Fruit fly (Drosophila melanogaster) whole organism, embryonic: ENCODE data around the gene CG18808.
A peak's percentile ranks its signal among the peaks of the same experiment; 100 is the strongest.

Experiments used
- Antp ChIP-seq: fragments of 200-800 bp; sonication (Bioruptor generic); optimal IDR thresholded peaks from 3 replicates; lab custom pipeline; 2016; ENCODE audit warnings: missing biosample characterization, missing genetic modification characterization
- CG10366 ChIP-seq: fragments of 200-800 bp; sonication (Bioruptor generic); IDR thresholded peaks from 2 replicates; pipeline ENCODE4 v1.3.6; 2022; ENCODE audit warnings: missing biosample characterization, missing genetic modification characterization
- CG10959 ChIP-seq: fragments of 200-800 bp; sonication (Bioruptor generic); IDR thresholded peaks from 2 replicates; pipeline ENCODE4 v1.3.6; 2022; ENCODE audit warnings: missing biosample characterization, missing genetic modification characterization
- CG1233 ChIP-seq: fragments of 200-800 bp; sonication (Bioruptor generic); optimal IDR thresholded peaks from 4 replicates; lab custom pipeline; 2018; ENCODE audit warnings: missing biosample characterization, mild to moderate bottlenecking, missing genetic modification characterization
- CG12391 ChIP-seq: fragments of 200-800 bp; sonication (Bioruptor generic); optimal IDR thresholded peaks from 3 replicates; lab custom pipeline; 2018; ENCODE audit warnings: missing biosample characterization, mild to moderate bottlenecking, missing genetic modification characterization, moderate library complexity
- CG12769 ChIP-seq: fragments of 200-800 bp; sonication (Bioruptor generic); optimal IDR thresholded peaks from 2 replicates; lab custom pipeline; 2019; ENCODE audit warnings: missing biosample characterization, mild to moderate bottlenecking, missing genetic modification characterization, moderate library complexity
- CG14710 ChIP-seq: fragments of 200-800 bp; sonication (Bioruptor generic); optimal IDR thresholded peaks from 3 replicates; lab custom pipeline; 2019; ENCODE audit warnings: missing biosample characterization, mild to moderate bottlenecking, missing genetic modification characterization, moderate library complexity
- CG15269 ChIP-seq: fragments of 200-800 bp; sonication (Bioruptor generic); optimal IDR thresholded peaks from 2 replicates; lab custom pipeline; 2018; ENCODE audit warnings: missing biosample characterization, mild to moderate bottlenecking, missing genetic modification characterization, moderate library complexity
- CG17829 ChIP-seq: fragments of 200-800 bp; optimal IDR thresholded peaks from 2 replicates; lab custom pipeline; 2019; ENCODE audit warnings: missing biosample characterization, mild to moderate bottlenecking, missing genetic modification characterization, moderate library complexity
- CG18599 ChIP-seq: fragments of 200-800 bp; sonication (Bioruptor generic); optimal IDR thresholded peaks from 3 replicates; lab custom pipeline; 2017; ENCODE audit warnings: missing biosample characterization, missing genetic modification characterization, mild to moderate bottlenecking, moderate library complexity, missing genetic modification reagents
- CG2116 ChIP-seq: fragments of 200-800 bp; sonication (Bioruptor generic); optimal IDR thresholded peaks from 3 replicates; lab custom pipeline; 2018; ENCODE audit warnings: missing biosample characterization, mild to moderate bottlenecking, missing genetic modification characterization
- CG2199 ChIP-seq: fragments of 200-800 bp; sonication (Bioruptor generic); IDR thresholded peaks from 3 replicates; pipeline ENCODE4 v1.3.6; 2022; ENCODE audit warnings: missing biosample characterization, missing genetic modification characterization
- CG33557 ChIP-seq: fragments of 200-800 bp; sonication (Bioruptor generic); optimal IDR thresholded peaks from 2 replicates; lab custom pipeline; 2019; ENCODE audit warnings: missing biosample characterization, mild to moderate bottlenecking, missing genetic modification characterization, moderate library complexity
- CG34422 ChIP-seq: fragments of 200-800 bp; sonication (Bioruptor generic); IDR thresholded peaks from 3 replicates; pipeline ENCODE4 v1.3.6; 2022; ENCODE audit warnings: missing biosample characterization, missing genetic modification characterization
- CG4404 ChIP-seq: fragments of 200-800 bp; sonication (Bioruptor generic); IDR thresholded peaks from 2 replicates; pipeline ENCODE4 v1.3.6; 2022; ENCODE audit warnings: missing biosample characterization, missing genetic modification characterization
- CG4617 ChIP-seq: fragments of 200-800 bp; sonication (Bioruptor generic); optimal IDR thresholded peaks from 3 replicates; lab custom pipeline; 2016; ENCODE audit warnings: missing biosample characterization, missing genetic modification characterization, borderline replicate concordance
- CG6654 ChIP-seq: fragments of 200-800 bp; sonication (Bioruptor generic); optimal IDR thresholded peaks from 2 replicates; lab custom pipeline; 2017; ENCODE audit warnings: missing biosample characterization, mild to moderate bottlenecking, missing genetic modification characterization
- CG8478 ChIP-seq: fragments of >200 bp; optimal IDR thresholded peaks from 2 replicates; lab custom pipeline; 2018
- Chrac-16 ChIP-seq: fragments of 200-800 bp; sonication (Bioruptor generic); optimal IDR thresholded peaks from 3 replicates; lab custom pipeline; 2016; ENCODE audit warnings: missing biosample characterization, missing genetic modification characterization
- Dad ChIP-seq: fragments of 200-800 bp; sonication (Bioruptor generic); optimal IDR thresholded peaks from 3 replicates; lab custom pipeline; 2016; ENCODE audit warnings: missing biosample characterization, missing genetic modification characterization
- Fer1 ChIP-seq: fragments of 200-800 bp; sonication (Bioruptor generic); optimal IDR thresholded peaks from 2 replicates; lab custom pipeline; 2017; ENCODE audit warnings: missing biosample characterization, mild to moderate bottlenecking, missing genetic modification characterization
- Hey ChIP-seq: fragments of 200-800 bp; sonication (Bioruptor generic); optimal IDR thresholded peaks from 3 replicates; lab custom pipeline; 2018; ENCODE audit warnings: missing biosample characterization, mild to moderate bottlenecking, missing genetic modification characterization
- Jarid2 ChIP-seq: fragments of 200-800 bp; sonication (Bioruptor generic); optimal IDR thresholded peaks from 3 replicates; lab custom pipeline; 2017; ENCODE audit warnings: mild to moderate bottlenecking, missing biosample characterization, missing genetic modification reagents, missing genetic modification characterization
- Lim3 ChIP-seq: fragments of 200-800 bp; sonication (Bioruptor generic); IDR thresholded peaks from 2 replicates; pipeline ENCODE4 v1.3.6; 2022; ENCODE audit warnings: missing biosample characterization, missing genetic modification characterization
- NC2β ChIP-seq: fragments of 200-800 bp; sonication (Bioruptor generic); optimal IDR thresholded peaks from 2 replicates; lab custom pipeline; 2016; ENCODE audit warnings: missing biosample characterization, missing genetic modification characterization
- Oli ChIP-seq: fragments of 200-800 bp; sonication (Bioruptor generic); optimal IDR thresholded peaks from 2 replicates; lab custom pipeline; 2018; ENCODE audit warnings: missing biosample characterization, mild to moderate bottlenecking, missing genetic modification characterization, moderate library complexity
- Sox102F ChIP-seq: fragments of 200-800 bp; sonication (Bioruptor generic); optimal IDR thresholded peaks from 2 replicates; lab custom pipeline; 2018; ENCODE audit warnings: missing biosample characterization, mild to moderate bottlenecking, missing genetic modification characterization, moderate library complexity
- Ssrp ChIP-seq: fragments of 200-800 bp; sonication (Bioruptor generic); optimal IDR thresholded peaks from 2 replicates; lab custom pipeline; 2018; ENCODE audit warnings: missing biosample characterization, mild to moderate bottlenecking, missing genetic modification characterization, moderate library complexity
- ase ChIP-seq: fragments of 200-800 bp; sonication (Bioruptor generic); IDR thresholded peaks from 3 replicates; pipeline ENCODE4 v1.3.6; 2022; ENCODE audit warnings: missing biosample characterization, missing genetic modification characterization
- bbx ChIP-seq: fragments of 200-800 bp; sonication (Bioruptor generic); IDR thresholded peaks from 2 replicates; pipeline ENCODE4 v1.3.6; 2022; ENCODE audit warnings: missing biosample characterization, missing genetic modification characterization; ENCODE audit not compliant: partially characterized antibody
- cato ChIP-seq: fragments of 200-800 bp; sonication (Bioruptor generic); optimal IDR thresholded peaks from 2 replicates; lab custom pipeline; 2016; ENCODE audit warnings: missing biosample characterization, missing genetic modification characterization, borderline replicate concordance
- chm ChIP-seq: fragments of 200-800 bp; sonication (Bioruptor generic); IDR thresholded peaks from 2 replicates; pipeline ENCODE4 v1.3.6; 2022; ENCODE audit warnings: missing biosample characterization, missing genetic modification characterization
- crol ChIP-seq: fragments of 200-800 bp; sonication (Bioruptor generic); IDR thresholded peaks from 2 replicates; pipeline ENCODE4 v1.3.6; 2022; ENCODE audit warnings: missing biosample characterization, missing genetic modification characterization
- danr ChIP-seq: fragments of 200-800 bp; sonication (Bioruptor generic); IDR thresholded peaks from 2 replicates; pipeline ENCODE4 v1.3.6; 2022; ENCODE audit warnings: missing biosample characterization, missing genetic modification characterization
- disco-r ChIP-seq: fragments of 200-800 bp; sonication (Bioruptor generic); optimal IDR thresholded peaks from 2 replicates; lab custom pipeline; 2016; ENCODE audit warnings: missing biosample characterization, missing genetic modification characterization
- en ChIP-seq: fragments of 200-800 bp; sonication (Bioruptor generic); optimal IDR thresholded peaks from 2 replicates; lab custom pipeline; 2016; ENCODE audit warnings: missing biosample characterization, missing genetic modification characterization
- fd3F ChIP-seq: fragments of 200-800 bp; sonication (Bioruptor generic); optimal IDR thresholded peaks from 2 replicates; lab custom pipeline; 2018; ENCODE audit warnings: missing biosample characterization, mild to moderate bottlenecking, missing genetic modification characterization, moderate library complexity
- fu2 ChIP-seq: fragments of 200-800 bp; sonication (Bioruptor generic); optimal IDR thresholded peaks from 2 replicates; lab custom pipeline; 2016; ENCODE audit warnings: missing biosample characterization, missing genetic modification characterization
- gcm2 ChIP-seq: fragments of 200-800 bp; sonication (Bioruptor generic); optimal IDR thresholded peaks from 2 replicates; lab custom pipeline; 2016; ENCODE audit warnings: missing biosample characterization, missing genetic modification characterization
- gsb-n ChIP-seq: fragments of 200-800 bp; sonication (Bioruptor generic); optimal IDR thresholded peaks from 3 replicates; lab custom pipeline; 2018; ENCODE audit warnings: missing biosample characterization, mild to moderate bottlenecking, missing genetic modification characterization
- kay ChIP-seq: fragments of 200-800 bp; sonication (Bioruptor generic); optimal IDR thresholded peaks from 2 replicates; lab custom pipeline; 2016; ENCODE audit warnings: missing biosample characterization, missing genetic modification characterization
- knrl ChIP-seq: fragments of 200-800 bp; sonication (Bioruptor generic); IDR thresholded peaks from 3 replicates; pipeline ENCODE4 v1.3.6; 2022; ENCODE audit warnings: missing biosample characterization, missing genetic modification characterization; ENCODE audit not compliant: partially characterized antibody
- lilli ChIP-seq: fragments of 200-800 bp; sonication (Bioruptor generic); optimal IDR thresholded peaks from 3 replicates; lab custom pipeline; 2016; ENCODE audit warnings: missing biosample characterization, missing genetic modification characterization
- odd ChIP-seq: fragments of 200-800 bp; sonication (Bioruptor generic); optimal IDR thresholded peaks from 2 replicates; lab custom pipeline; 2017; ENCODE audit warnings: missing biosample characterization, mild to moderate bottlenecking, missing genetic modification characterization
- row ChIP-seq: fragments of 200-800 bp; sonication (Bioruptor generic); IDR thresholded peaks from 3 replicates; pipeline ENCODE4 v1.3.6; 2022; ENCODE audit warnings: missing biosample characterization, missing genetic modification characterization
- sd ChIP-seq: fragments of 200-800 bp; sonication (Bioruptor generic); optimal IDR thresholded peaks from 3 replicates; lab custom pipeline; 2018; ENCODE audit warnings: missing biosample characterization, mild to moderate bottlenecking, missing genetic modification characterization, moderate library complexity
- sima ChIP-seq: fragments of 200-800 bp; sonication (Bioruptor generic); optimal IDR thresholded peaks from 2 replicates; lab custom pipeline; 2016; ENCODE audit warnings: missing biosample characterization, missing genetic modification characterization
- ttk ChIP-seq: fragments of 200-800 bp; sonication (Bioruptor generic); IDR thresholded peaks from 2 replicates; pipeline ENCODE4 v2.1.2; 2022; ENCODE audit warnings: missing biosample characterization, missing genetic modification characterization
- wek ChIP-seq: fragments of 200-800 bp; sonication (Bioruptor generic); optimal IDR thresholded peaks from 3 replicates; lab custom pipeline; 2018; ENCODE audit warnings: missing biosample characterization, mild to moderate bottlenecking, missing genetic modification characterization, moderate library complexity
- zen2 ChIP-seq: fragments of 200-800 bp; sonication (Bioruptor generic); IDR thresholded peaks from 3 replicates; pipeline ENCODE4 v1.3.6; 2022; ENCODE audit warnings: missing biosample characterization, missing genetic modification characterization; ENCODE audit not compliant: partially characterized antibody
- zfh1 ChIP-seq: fragments of 200-800 bp; sonication (Bioruptor generic); IDR thresholded peaks from 3 replicates; pipeline ENCODE4 v1.3.6; 2022; ENCODE audit warnings: missing biosample characterization, missing genetic modification characterization

CG18808 gene

DNA sequence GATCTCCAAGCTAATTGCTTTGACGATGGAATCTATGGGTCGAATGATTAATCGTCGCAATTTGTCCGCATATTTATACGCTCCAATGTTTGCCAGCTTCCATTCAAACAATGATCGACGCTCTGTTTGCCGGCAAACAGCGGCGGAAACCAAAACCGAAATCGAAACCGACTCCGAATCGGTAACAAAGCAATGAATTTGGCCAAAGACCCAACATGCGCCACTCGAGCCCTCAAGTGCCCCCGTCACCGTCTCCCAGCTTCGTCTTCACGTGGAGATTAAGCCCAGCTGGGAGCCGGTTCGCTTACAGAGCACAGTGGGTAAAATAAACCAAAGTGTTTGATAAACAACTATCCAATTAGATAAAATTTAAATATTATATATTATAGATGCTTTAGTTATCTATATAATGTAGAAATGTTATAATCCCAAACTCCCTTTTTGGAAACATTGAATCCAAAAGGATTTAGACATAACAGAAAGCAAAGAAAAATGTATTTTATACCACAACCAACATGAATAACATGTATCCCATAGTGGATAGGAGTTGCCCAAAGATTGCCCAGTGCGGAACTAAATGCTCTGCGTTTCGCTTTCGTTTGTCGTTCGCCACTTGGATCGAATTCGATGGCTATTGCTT is 45.3 kb upstream of the CG18808 start, which contains the start of gene CG32237 (continued):
- no peak for TF ChIP-seq chm
- no peak for TF ChIP-seq crol (GFP tag; lab: Robert Waterston, UW)
- no peak for TF ChIP-seq CG2199 (GFP tag; lab: Robert Waterston, UW)
- TF ChIP-seq sima (GFP tag; lab: Kevin White, UChicago), result no peak
- TF ChIP-seq sd (tag; lab: Kevin White, UChicago), result no peak
- no peak for TF ChIP-seq en
- TF ChIP-seq Oli (tag; lab: Kevin White, UChicago), result peak; percentile 42
- no peak for TF ChIP-seq Dad (GFP tag; lab: Kevin White, UChicago)
- no peak for TF ChIP-seq CG4404 (GFP tag; lab: Robert Waterston, UW)
- TF ChIP-seq danr (GFP tag; lab: Robert Waterston, UW), result no peak
- TF ChIP-seq Lim3 (GFP tag; lab: Robert Waterston, UW), result no peak
- peak; percentile 11 for TF ChIP-seq CG18599 (GFP tag; lab: Kevin White, UChicago)
- TF ChIP-seq CG33557 (GFP tag; lab: Kevin White, UChicago), result no peak
- no peak for TF ChIP-seq cato (GFP tag; lab: Kevin White, UChicago)
- peak; percentile 62 for TF ChIP-seq row (GFP tag; lab: Robert Waterston, UW)
- TF ChIP-seq CG10959, result no peak
- TF ChIP-seq knrl (GFP tag; lab: Robert Waterston, UW), result no peak
- no peak for TF ChIP-seq CG8478 (lab: Kevin White, UChicago)
- TF ChIP-seq Sox102F, result peak; percentile 22
- TF ChIP-seq gsb-n, result peak; percentile 27
- no peak for TF ChIP-seq odd
- TF ChIP-seq CG15269 (tag; lab: Kevin White, UChicago), result peak; percentile 61
- no peak for TF ChIP-seq wek (GFP tag; lab: Kevin White, UChicago)
- no peak for TF ChIP-seq fu2 (GFP tag; lab: Kevin White, UChicago)
- TF ChIP-seq lilli (GFP tag; lab: Kevin White, UChicago), result no peak
- no peak for TF ChIP-seq disco-r (GFP tag; lab: Kevin White, UChicago)
- peak; percentile 16 for TF ChIP-seq CG12391
- no peak for TF ChIP-seq CG2116 (GFP tag; lab: Kevin White, UChicago)
- TF ChIP-seq Jarid2 (GFP tag; lab: Kevin White, UChicago), result no peak
- TF ChIP-seq kay, result no peak
- peak; percentile 36 for TF ChIP-seq Fer1
- TF ChIP-seq CG14710 (tag; lab: Kevin White, UChicago), result no peak
- TF ChIP-seq CG1233 (GFP tag; lab: Kevin White, UChicago), result no peak
- TF ChIP-seq gcm2 (GFP tag; lab: Kevin White, UChicago), result no peak
- no peak for TF ChIP-seq CG12769 (tag; lab: Kevin White, UChicago)
- TF ChIP-seq bbx (GFP tag; lab: Robert Waterston, UW), result no peak
- peak; percentile 43 for TF ChIP-seq fd3F (GFP tag; lab: Kevin White, UChicago)
- TF ChIP-seq zen2 (GFP tag; lab: Robert Waterston, UW), result no peak
- TF ChIP-seq ase (GFP tag; lab: Robert Waterston, UW), result no peak
- TF ChIP-seq CG4617 (GFP tag; lab: Kevin White, UChicago), result no peak
- TF ChIP-seq Antp, result no peak
- no peak for TF ChIP-seq NC2β (GFP tag; lab: Kevin White, UChicago)
- TF ChIP-seq CG34422 (GFP tag; lab: Robert Waterston, UW), result no peak
- no peak for TF ChIP-seq Ssrp (tag; lab: Kevin White, UChicago)
- TF ChIP-seq Chrac-16 (GFP tag; lab: Kevin White, UChicago), result no peak
- peak; percentile 1 for TF ChIP-seq CG17829 (tag; lab: Kevin White, UChicago)
- TF ChIP-seq zfh1 (GFP tag; lab: Robert Waterston, UW), result no peak
- no peak for TF ChIP-seq ttk (GFP tag; lab: Robert Waterston, UW)
- no peak for TF ChIP-seq CG10366 (GFP tag; lab: Robert Waterston, UW)
- no peak for TF ChIP-seq Hey (tag; lab: Kevin White, UChicago)
- TF ChIP-seq CG6654 (GFP tag; lab: Kevin White, UChicago), result no peak
